Worm (Caenorhabditis elegans) whole organism, late embryonic: ENCODE results near the gene rrp-8.

Experiments
- K09A11.1 ChIP-seq: sonication (generic microtip); optimal IDR thresholded peaks from 2 replicates; lab custom pipeline; 2017; ENCODE audit warnings: antibody characterized with exemption, mild to moderate bottlenecking, missing genetic modification characterization, missing compliant biosample characterization; ENCODE audit not compliant: insufficient read depth
- T23F11.4 ChIP-seq: fragments of 200-800 bp; sonication (Bioruptor generic); optimal IDR thresholded peaks from 2 replicates; lab custom pipeline; 2018; ENCODE audit warnings: mild to moderate bottlenecking, missing genetic modification characterization, missing compliant biosample characterization
- Y22D7AL.16 ChIP-seq: sonication (generic microtip); optimal IDR thresholded peaks from 2 replicates; lab custom pipeline; 2016; ENCODE audit warnings: missing genetic modification characterization, missing compliant biosample characterization
- ama-1 ChIP-seq: fragments of 150-350 bp; optimal IDR thresholded peaks from 2 replicates; lab custom pipeline; 2014
- dve-1 ChIP-seq: sonication (generic microtip); optimal IDR thresholded peaks from 2 replicates; lab custom pipeline; 2017; ENCODE audit warnings: antibody characterized with exemption, mild to moderate bottlenecking, missing genetic modification characterization, missing compliant biosample characterization
- ets-4 ChIP-seq: sonication (generic microtip); optimal IDR thresholded peaks from 2 replicates; lab custom pipeline; 2016; ENCODE audit warnings: missing genetic modification characterization, missing compliant biosample characterization
- hlh-15 ChIP-seq: sonication (generic microtip); optimal IDR thresholded peaks from 2 replicates; lab custom pipeline; 2016; ENCODE audit warnings: missing genetic modification characterization, missing compliant biosample characterization
- nhr-11 ChIP-seq: fragments of 150-350 bp; optimal IDR thresholded peaks from 2 replicates; lab custom pipeline; 2014; ENCODE audit warnings: missing biosample characterization, missing genetic modification characterization
- pag-3 ChIP-seq: sonication (generic microtip); optimal IDR thresholded peaks from 2 replicates; lab custom pipeline; 2016; ENCODE audit warnings: missing compliant biosample characterization, missing genetic modification characterization, borderline replicate concordance
- pat-9 ChIP-seq: fragments of 200-800 bp; sonication (Bioruptor generic); optimal IDR thresholded peaks from 2 replicates; lab custom pipeline; 2018; ENCODE audit warnings: mild to moderate bottlenecking, missing genetic modification characterization, moderate library complexity, missing compliant biosample characterization
- pha-4 ChIP-seq: fragments of 150-350 bp; optimal IDR thresholded peaks from 2 replicates; lab custom pipeline; 2018; ENCODE audit warnings: missing biosample characterization, missing genetic modification reagents, missing genetic modification characterization
- pqm-1 ChIP-seq: sonication (generic microtip); optimal IDR thresholded peaks from 2 replicates; lab custom pipeline; 2016; ENCODE audit warnings: missing genetic modification characterization, missing compliant biosample characterization
- sox-4 ChIP-seq: sonication (generic microtip); optimal IDR thresholded peaks from 2 replicates; lab custom pipeline; 2017; ENCODE audit warnings: mild to moderate bottlenecking, missing genetic modification characterization, inconsistent platforms, missing compliant biosample characterization
- tbx-2 ChIP-seq: sonication (generic microtip); optimal IDR thresholded peaks from 2 replicates; lab custom pipeline; 2016; ENCODE audit warnings: missing genetic modification characterization, missing compliant biosample characterization

ce11 chrIV:443622-444021 is 47.3 kb downstream of the rrp-8 start, which contains the start of gene mrpl-55:
- TF ChIP-seq ets-4 (tag; lab: Kevin White, UChicago) (peak; percentile 17), pha-4 (tag; lab: Kevin White, UChicago) (no peak), Y22D7AL.16 (tag; lab: Kevin White, UChicago) (no peak), pag-3 (tag; lab: Kevin White, UChicago) (no peak), T23F11.4 (no peak), sox-4 (no peak), pqm-1 (no peak), tbx-2 (tag; lab: Kevin White, UChicago) (peak; percentile 68), pat-9 (tag; lab: Kevin White, UChicago) (no peak), nhr-11 (tag; lab: Kevin White, UChicago) (no peak), hlh-15 (tag; lab: Kevin White, UChicago) (no peak), ama-1 (lab: Kevin White, UChicago) (no peak), K09A11.1 (no peak), dve-1 (peak; percentile 58)
